Fruit fly (Drosophila melanogaster) whole organism, wandering third instar larva: ENCODE measurements around the gene CG15506.

Experiments used
- Abd-B ChIP-seq: fragments of >200 bp; optimal IDR thresholded peaks from 2 replicates; lab custom pipeline; 2017; ENCODE audit warnings: missing biosample characterization, missing genetic modification characterization
- Hr78 ChIP-seq: fragments of >200 bp; optimal IDR thresholded peaks from 2 replicates; lab custom pipeline; 2017; ENCODE audit warnings: missing biosample characterization, missing genetic modification characterization
- Hr83 ChIP-seq: fragments of 200-300 bp; sonication (Bioruptor generic); optimal IDR thresholded peaks from 2 replicates; lab custom pipeline; 2016; ENCODE audit warnings: missing biosample characterization, mild to moderate bottlenecking, missing genetic modification characterization, moderate library complexity; ENCODE audit not compliant: poor library complexity, severe bottlenecking
- Sp1 ChIP-seq: fragments of 200-800 bp; sonication (Bioruptor generic); optimal IDR thresholded peaks from 3 replicates; lab custom pipeline; 2019; ENCODE audit warnings: missing biosample characterization, mild to moderate bottlenecking, missing genetic modification characterization, moderate library complexity
- Vsx2 ChIP-seq: fragments of 200-300, 225-300 bp; sonication (Bioruptor generic); optimal IDR thresholded peaks from 2 replicates; lab custom pipeline; 2018; ENCODE audit warnings: missing biosample characterization, missing genetic modification characterization; ENCODE audit not compliant: partially characterized antibody
- h ChIP-seq: fragments of 200-800 bp; sonication (Bioruptor generic); optimal IDR thresholded peaks from 3 replicates; lab custom pipeline; 2016; ENCODE audit warnings: missing biosample characterization, mild to moderate bottlenecking, missing genetic modification characterization
- jim ChIP-seq: fragments of 175-275, 200-325 bp; sonication (Bioruptor generic); optimal IDR thresholded peaks from 2 replicates; lab custom pipeline; 2016; ENCODE audit warnings: missing biosample characterization, mild to moderate bottlenecking, missing genetic modification characterization
- psq ChIP-seq: fragments of 200-800 bp; sonication (Bioruptor generic); optimal IDR thresholded peaks from 3 replicates; lab custom pipeline; 2017; ENCODE audit warnings: missing biosample characterization, mild to moderate bottlenecking, missing genetic modification characterization, moderate library complexity
- woc ChIP-seq: sonication (Bioruptor generic); optimal IDR thresholded peaks from 2 replicates; lab custom pipeline; 2016; ENCODE audit warnings: missing biosample characterization, mild to moderate bottlenecking, missing genetic modification characterization

DNA sequence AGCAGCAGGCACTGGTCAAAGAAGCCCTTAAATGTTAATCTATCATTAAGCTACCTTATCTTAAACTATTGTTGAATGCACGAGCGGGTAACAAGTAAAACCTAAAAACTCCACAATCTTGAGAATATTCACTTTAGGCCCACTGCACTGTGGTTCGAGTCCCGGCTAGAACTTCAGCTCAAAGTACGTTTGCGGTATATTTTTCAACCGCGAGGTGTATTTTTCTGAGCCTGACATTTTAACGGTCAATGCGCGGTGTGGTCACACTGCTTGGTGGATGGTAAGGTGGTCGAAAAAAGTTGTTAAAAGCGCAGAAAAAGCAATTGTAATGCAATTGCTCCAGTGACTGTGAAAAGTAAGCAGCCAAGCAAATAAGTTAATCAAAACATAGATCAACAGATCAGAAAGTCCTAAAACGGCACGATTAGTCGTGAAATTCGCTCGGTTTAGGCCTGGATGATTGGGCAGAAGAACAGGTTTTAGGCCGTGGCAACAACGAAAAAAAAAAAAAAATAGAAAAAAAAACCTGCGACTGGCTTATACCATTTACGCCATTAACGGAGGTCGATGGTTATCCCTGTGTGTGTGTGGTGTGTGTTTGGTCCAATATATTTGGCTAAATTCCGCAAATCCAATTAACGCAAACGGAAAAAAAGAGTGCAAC is 7.2 kb downstream of the CG15506 start, which contains the start of gene Kul:
- TF ChIP-seq h (GFP tag; lab: Kevin White, UChicago) (no peak), woc (GFP tag; lab: Kevin White, UChicago) (no peak), Hr83 (no peak), psq (GFP tag; lab: Kevin White, UChicago) (no peak), Abd-B (no peak), Sp1 (no peak), Hr78 (GFP tag; lab: Kevin White, UChicago) (no peak), jim (no peak), Vsx2 (GFP tag; lab: Kevin White, UChicago) (no peak)
